Worm (Caenorhabditis elegans) whole organism, L3 larva: ENCODE results near the gene col-115.

Experiments
- R02D3.7 ChIP-seq: fragments of 150-350 bp; optimal IDR thresholded peaks from 2 replicates; lab custom pipeline; 2014; ENCODE audit warnings: missing biosample characterization, missing genetic modification characterization
- ZK546.5 ChIP-seq: sonication (generic microtip); optimal IDR thresholded peaks from 2 replicates; lab custom pipeline; 2017; ENCODE audit warnings: missing biosample characterization, missing genetic modification characterization
- aly-2 ChIP-seq: fragments of 150-350 bp; optimal IDR thresholded peaks from 2 replicates; lab custom pipeline; 2014; ENCODE audit warnings: missing biosample characterization, missing genetic modification characterization
- ama-1 ChIP-seq: fragments of 150-350 bp; optimal IDR thresholded peaks from 2 replicates; lab custom pipeline; 2018
- ceh-16 ChIP-seq: sonication (generic microtip); optimal IDR thresholded peaks from 2 replicates; lab custom pipeline; 2017; ENCODE audit warnings: missing biosample characterization, missing genetic modification characterization
- ceh-28 ChIP-seq: fragments of 150-350 bp; optimal IDR thresholded peaks from 2 replicates; lab custom pipeline; 2014; ENCODE audit warnings: missing biosample characterization, missing genetic modification reagents, missing genetic modification characterization
- egl-27 ChIP-seq: sonication (generic microtip); optimal IDR thresholded peaks from 4 replicates; lab custom pipeline; 2017; ENCODE audit warnings: missing biosample characterization, missing genetic modification reagents, missing genetic modification characterization
- egl-5 ChIP-seq: fragments of 150-350 bp; optimal IDR thresholded peaks from 2 replicates; lab custom pipeline; 2017; ENCODE audit warnings: missing biosample characterization, missing genetic modification reagents, missing genetic modification characterization, inconsistent platforms
- elt-1 ChIP-seq: fragments of 150-350 bp; optimal IDR thresholded peaks from 2 replicates; lab custom pipeline; 2014; ENCODE audit warnings: missing biosample characterization, missing genetic modification characterization
- elt-2 ChIP-seq: sonication (generic microtip); optimal IDR thresholded peaks from 2 replicates; lab custom pipeline; 2016; ENCODE audit warnings: missing genetic modification reagents, mild to moderate bottlenecking, missing genetic modification characterization, missing compliant biosample characterization
- elt-3 ChIP-seq, 3 experiments: fragments of 150-350 bp in 1 of 3; sonication (generic microtip) in 2 of 3; optimal IDR thresholded peaks; 2 replicates in 2 of 3; 4 replicates in 1 of 3; lab custom pipeline; 2014 to 2017; ENCODE audit warnings: missing biosample characterization in 3 of 3, missing genetic modification characterization in 3 of 3
- eor-1 ChIP-seq, 2 experiments: fragments of 150-350 bp; optimal IDR thresholded peaks; 2 replicates each; lab custom pipeline; 2014 to 2018; ENCODE audit warnings: missing biosample characterization in 2 of 2, missing genetic modification characterization in 2 of 2
- fkh-10 ChIP-seq: sonication (generic microtip); optimal IDR thresholded peaks from 2 replicates; lab custom pipeline; 2017; ENCODE audit warnings: missing biosample characterization, missing genetic modification reagents, missing genetic modification characterization
- fkh-2 ChIP-seq: fragments of 150-350 bp; optimal IDR thresholded peaks from 2 replicates; lab custom pipeline; 2014; ENCODE audit warnings: missing biosample characterization, missing genetic modification reagents, missing genetic modification characterization
- fos-1 ChIP-seq: fragments of 150-350 bp; optimal IDR thresholded peaks from 2 replicates; lab custom pipeline; 2014; ENCODE audit warnings: missing biosample characterization, missing genetic modification characterization
- hmg-11 ChIP-seq: sonication (generic microtip); optimal IDR thresholded peaks from 2 replicates; lab custom pipeline; 2016; ENCODE audit warnings: missing genetic modification characterization, missing compliant biosample characterization
- jun-1 ChIP-seq: fragments of 150-350 bp; optimal IDR thresholded peaks from 2 replicates; lab custom pipeline; 2014; ENCODE audit warnings: missing biosample characterization, missing genetic modification reagents, missing genetic modification characterization
- lin-15B ChIP-seq: fragments of 150-350 bp; optimal IDR thresholded peaks from 2 replicates; lab custom pipeline; 2014; ENCODE audit warnings: missing biosample characterization, missing genetic modification characterization
- lin-39 ChIP-seq: fragments of 150-350 bp; optimal IDR thresholded peaks from 2 replicates; lab custom pipeline; 2018; ENCODE audit warnings: missing biosample characterization, missing genetic modification reagents, missing genetic modification characterization
- lsy-12 ChIP-seq: sonication (generic microtip); optimal IDR thresholded peaks from 2 replicates; lab custom pipeline; 2016; ENCODE audit warnings: mild to moderate bottlenecking, missing genetic modification characterization, missing compliant biosample characterization
- mdl-1 ChIP-seq: fragments of 150-350 bp; optimal IDR thresholded peaks from 2 replicates; lab custom pipeline; 2014; ENCODE audit warnings: missing biosample characterization, missing genetic modification characterization
- mml-1 ChIP-seq: fragments of 150-350 bp; sonication (generic microtip); optimal IDR thresholded peaks from 3 replicates; lab custom pipeline; 2014; ENCODE audit warnings: missing biosample characterization, missing genetic modification characterization
- nhr-11 ChIP-seq: fragments of 150-350 bp; optimal IDR thresholded peaks from 2 replicates; lab custom pipeline; 2014; ENCODE audit warnings: missing biosample characterization, missing genetic modification characterization
- nhr-23 ChIP-seq: fragments of 150-350 bp; optimal IDR thresholded peaks from 2 replicates; lab custom pipeline; 2014; ENCODE audit warnings: missing biosample characterization, missing genetic modification reagents, missing genetic modification characterization
- nhr-237 ChIP-seq: fragments of 150-350 bp; optimal IDR thresholded peaks from 2 replicates; lab custom pipeline; 2014; ENCODE audit warnings: missing biosample characterization, missing genetic modification characterization
- nhr-25 ChIP-seq: sonication (generic microtip); optimal IDR thresholded peaks from 2 replicates; lab custom pipeline; 2017; ENCODE audit warnings: missing biosample characterization, missing genetic modification characterization
- nhr-28 ChIP-seq: fragments of 150-350 bp; optimal IDR thresholded peaks from 2 replicates; lab custom pipeline; 2014; ENCODE audit warnings: missing biosample characterization, missing genetic modification characterization
- nhr-43 ChIP-seq: sonication (generic microtip); optimal IDR thresholded peaks from 2 replicates; lab custom pipeline; 2016; ENCODE audit warnings: mild to moderate bottlenecking, missing genetic modification characterization, missing compliant biosample characterization; ENCODE audit not compliant: poor library complexity, severe bottlenecking
- nhr-67 ChIP-seq: fragments of 150-350 bp; optimal IDR thresholded peaks from 2 replicates; lab custom pipeline; 2014; ENCODE audit warnings: missing biosample characterization, missing genetic modification characterization
- nhr-76 ChIP-seq: fragments of 150-350 bp; sonication (generic microtip); optimal IDR thresholded peaks from 5 replicates; lab custom pipeline; 2014; ENCODE audit warnings: missing biosample characterization, missing genetic modification characterization
- nhr-77 ChIP-seq: fragments of 150-350 bp; optimal IDR thresholded peaks from 2 replicates; lab custom pipeline; 2014; ENCODE audit warnings: missing biosample characterization, missing genetic modification characterization
- pha-4 ChIP-seq: fragments of 150-350 bp; optimal IDR thresholded peaks from 2 replicates; lab custom pipeline; 2014; ENCODE audit warnings: missing biosample characterization, missing genetic modification reagents, missing genetic modification characterization
- pqm-1 ChIP-seq: fragments of 150-350 bp; optimal IDR thresholded peaks from 2 replicates; lab custom pipeline; 2017; ENCODE audit warnings: missing biosample characterization, missing genetic modification characterization, inconsistent platforms
- sea-2 ChIP-seq: fragments of 150-350 bp; sonication (generic microtip); optimal IDR thresholded peaks from 4 replicates; lab custom pipeline; 2014; ENCODE audit warnings: missing biosample characterization, missing genetic modification reagents, missing genetic modification characterization
- skn-1 ChIP-seq: fragments of 150-350 bp; optimal IDR thresholded peaks from 2 replicates; lab custom pipeline; 2014; ENCODE audit warnings: missing biosample characterization, missing genetic modification characterization
- snpc-4 ChIP-seq: fragments of 150-350 bp; optimal IDR thresholded peaks from 2 replicates; lab custom pipeline; 2014; ENCODE audit warnings: missing biosample characterization, missing genetic modification characterization
- tbx-2 ChIP-seq: sonication (generic microtip); optimal IDR thresholded peaks from 2 replicates; lab custom pipeline; 2016; ENCODE audit warnings: mild to moderate bottlenecking, missing genetic modification characterization, missing compliant biosample characterization
- unc-62 ChIP-seq: fragments of 150-350 bp; sonication (generic microtip); optimal IDR thresholded peaks from 4 replicates; lab custom pipeline; 2014; ENCODE audit warnings: missing biosample characterization, missing genetic modification reagents, missing genetic modification characterization
- zag-1 ChIP-seq: fragments of 150-350 bp; optimal IDR thresholded peaks from 2 replicates; lab custom pipeline; 2014; ENCODE audit warnings: missing biosample characterization, missing genetic modification characterization
- ztf-11 ChIP-seq: fragments of 150-350 bp; optimal IDR thresholded peaks from 2 replicates; lab custom pipeline; 2014; ENCODE audit warnings: missing biosample characterization, missing genetic modification characterization
- ztf-4 ChIP-seq: fragments of 150-350 bp; optimal IDR thresholded peaks from 2 replicates; lab custom pipeline; 2014; ENCODE audit warnings: missing biosample characterization, missing genetic modification characterization

col-115 gene

DNA sequence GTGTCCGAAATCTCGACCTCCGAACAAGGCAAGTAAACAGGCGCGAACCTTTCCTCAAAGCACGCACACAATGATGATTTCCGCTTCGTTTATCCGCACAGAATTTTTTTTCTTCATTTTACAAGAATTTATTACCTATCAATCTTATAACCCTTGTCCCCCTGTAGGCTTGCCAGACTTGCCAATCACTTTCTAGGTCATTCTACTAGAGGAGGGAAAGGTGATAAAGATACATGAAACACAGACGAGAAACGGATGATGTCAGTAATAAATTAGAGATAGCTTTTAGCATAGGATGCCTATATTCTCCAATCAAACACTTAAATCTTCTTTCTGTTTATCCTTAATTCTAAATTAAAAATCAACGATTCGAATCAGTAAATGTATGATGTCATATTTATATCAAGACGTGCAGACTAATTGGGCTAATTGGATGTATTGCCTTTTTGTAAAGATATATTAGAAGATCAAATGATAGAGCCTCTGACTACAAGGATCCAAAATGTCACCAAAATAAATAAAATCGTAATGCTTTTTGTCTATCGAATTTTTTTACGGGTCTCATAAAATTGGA, 38.9 kb downstream of the col-115 start:
- TF ChIP-seq ztf-4 (tag; lab: Kevin White, UChicago) (no peak), nhr-25 (tag; lab: Kevin White, UChicago) (peak; percentile 70), mml-1 (tag; lab: Kevin White, UChicago) (no peak), nhr-76 (tag; lab: Kevin White, UChicago) (no peak), nhr-23 (tag; lab: Kevin White, UChicago) (peak; percentile 57), pha-4 (tag; lab: Kevin White, UChicago) (no peak), egl-27 (tag; lab: Kevin White, UChicago) (no peak), nhr-28 (tag; lab: Kevin White, UChicago) (no peak), R02D3.7 (no peak), ceh-16 (tag; lab: Kevin White, UChicago) (no peak), ceh-28 (peak; percentile 3), hmg-11 (tag; lab: Kevin White, UChicago) (no peak), elt-2 (peak; percentile 26)
- TF ChIP-seq, all 47 proteins: peak for 4

DNA sequence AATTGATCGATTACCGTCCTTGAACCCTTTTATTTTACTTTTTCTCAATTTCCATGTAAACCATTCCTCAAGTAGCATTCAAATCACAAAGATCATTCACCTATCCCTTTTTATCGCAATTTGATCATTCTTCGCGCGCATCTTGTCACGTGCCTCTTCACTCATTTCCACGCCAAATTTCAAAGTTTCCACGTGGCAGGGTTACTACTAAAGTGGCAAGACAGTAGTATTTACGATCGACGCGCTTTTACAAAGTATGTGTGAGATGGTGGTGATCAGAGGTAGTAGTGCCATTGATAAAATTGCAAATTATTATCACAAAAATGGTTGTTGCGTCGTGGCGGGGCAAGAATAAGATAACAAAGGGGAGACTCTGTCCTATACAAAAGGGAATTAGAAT, 39.9 kb downstream of the col-115 start:
- no peak for TF ChIP-seq tbx-2
- no peak for TF ChIP-seq lin-39
- TF ChIP-seq ama-1: peak; percentile 56
- peak; percentile 95 for TF ChIP-seq nhr-25 (tag; lab: Kevin White, UChicago)
- TF ChIP-seq pha-4 (tag; lab: Kevin White, UChicago): no peak
- no peak for TF ChIP-seq nhr-67
- peak; percentile 64 for TF ChIP-seq pqm-1 (tag; lab: Kevin White, UChicago)
- TF ChIP-seq lsy-12 (tag; lab: Kevin White, UChicago): peak; percentile 9
- TF ChIP-seq fos-1: no peak
- TF ChIP-seq elt-3 (tag; optimal IDR thresholded peaks at IDR 0.05; lab: Kevin White, UChicago): peak in 1 of 3 experiments; percentile 87
- peak; percentile 42 for TF ChIP-seq elt-1 (tag; lab: Kevin White, UChicago)
- peak; percentile 68 for TF ChIP-seq mdl-1 (tag; lab: Kevin White, UChicago)
- TF ChIP-seq nhr-23 (tag; lab: Kevin White, UChicago): peak; percentile 92
- TF ChIP-seq elt-2: peak; percentile 88
- TF ChIP-seq eor-1 (tag; optimal IDR thresholded peaks at IDR 0.05; lab: Kevin White, UChicago): no peak
- TF ChIP-seq nhr-43 (tag; lab: Kevin White, UChicago): peak; percentile 75
- TF ChIP-seq, all 47 proteins: peak for 10

DNA sequence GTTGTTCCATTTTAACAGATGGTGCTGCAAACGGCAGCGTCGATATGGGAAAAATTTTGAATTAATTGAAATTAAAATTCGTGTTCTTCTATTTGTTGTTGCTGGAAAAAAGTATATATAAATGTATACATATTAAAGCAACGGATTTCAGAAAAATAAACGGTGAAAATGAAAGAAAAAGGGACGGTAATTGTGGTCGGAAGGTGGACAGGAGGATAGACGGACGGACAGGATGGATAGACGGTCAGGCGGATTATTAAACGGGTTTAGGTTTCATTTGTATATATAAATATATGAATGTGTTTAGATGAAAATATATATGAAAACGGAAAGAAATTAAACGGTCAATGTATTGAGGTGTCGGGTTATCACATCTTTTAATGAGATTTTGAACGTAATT, 40.9 kb downstream of the col-115 start, which contains the start of gene nhr-31:
nhr-31 (minus strand) TSS at position 101 of the 400 bp plus-strand sequence.
- no peak for TF ChIP-seq unc-62
- TF ChIP-seq ZK546.5 (tag; lab: Kevin White, UChicago): no peak
- TF ChIP-seq egl-5: no peak
- no peak for TF ChIP-seq fkh-10 (GFP tag; lab: Kevin White, UChicago)
- no peak for TF ChIP-seq lsy-12 (tag; lab: Kevin White, UChicago)
- no peak for TF ChIP-seq tbx-2
- TF ChIP-seq ztf-11 (tag; lab: Kevin White, UChicago): no peak
- TF ChIP-seq snpc-4 (tag; lab: Kevin White, UChicago): no peak
- no peak for TF ChIP-seq nhr-25 (tag; lab: Kevin White, UChicago)
- no peak for TF ChIP-seq fkh-2 (tag; lab: Kevin White, UChicago)
- no peak for TF ChIP-seq nhr-11 (tag; lab: Kevin White, UChicago)
- no peak for TF ChIP-seq sea-2 (GFP tag; lab: Kevin White, UChicago)
- TF ChIP-seq aly-2: no peak
- TF ChIP-seq jun-1 (tag; lab: Kevin White, UChicago): no peak
- TF ChIP-seq nhr-77 (tag; lab: Kevin White, UChicago): no peak
- TF ChIP-seq zag-1 (tag; lab: Kevin White, UChicago): no peak
- no peak for TF ChIP-seq nhr-237 (tag; lab: Kevin White, UChicago)

DNA sequence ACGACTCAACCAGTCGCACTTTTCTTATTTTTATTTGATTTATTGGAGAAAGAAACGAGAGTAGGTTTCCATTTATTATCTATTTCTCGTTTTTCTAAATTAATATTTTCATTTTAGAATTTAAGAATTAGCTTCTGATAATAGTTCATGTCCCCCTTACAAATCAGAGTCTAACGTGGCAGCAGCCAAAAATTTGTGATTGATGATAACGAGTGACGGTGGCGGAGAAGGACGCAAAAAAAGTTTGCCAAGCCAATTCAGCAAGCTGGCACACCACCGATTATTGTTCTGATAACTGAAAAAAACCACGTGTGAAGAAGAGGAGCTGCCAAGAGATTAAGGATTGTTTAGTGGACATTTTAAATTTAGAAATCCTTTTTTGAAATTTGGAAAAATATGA, 41.6 kb downstream of the col-115 start:
- TF ChIP-seq skn-1 (tag; lab: Kevin White, UChicago) (no peak), ama-1 (no peak), ztf-11 (tag; lab: Kevin White, UChicago) (no peak), pqm-1 (tag; lab: Kevin White, UChicago) (peak; percentile 66), mml-1 (tag; lab: Kevin White, UChicago) (no peak), ceh-16 (tag; lab: Kevin White, UChicago) (no peak), ceh-28 (no peak), fkh-2 (tag; lab: Kevin White, UChicago) (no peak), egl-5 (no peak), unc-62 (no peak), lsy-12 (tag; lab: Kevin White, UChicago) (no peak), elt-2 (peak; percentile 95), nhr-28 (tag; lab: Kevin White, UChicago) (no peak), nhr-76 (tag; lab: Kevin White, UChicago) (no peak), nhr-25 (tag; lab: Kevin White, UChicago) (no peak), lin-15B (tag; lab: Kevin White, UChicago) (no peak), tbx-2 (no peak)
